Worm (Caenorhabditis elegans): ENCODE data around the gene irg-5.

Gene irg-5

DNA sequence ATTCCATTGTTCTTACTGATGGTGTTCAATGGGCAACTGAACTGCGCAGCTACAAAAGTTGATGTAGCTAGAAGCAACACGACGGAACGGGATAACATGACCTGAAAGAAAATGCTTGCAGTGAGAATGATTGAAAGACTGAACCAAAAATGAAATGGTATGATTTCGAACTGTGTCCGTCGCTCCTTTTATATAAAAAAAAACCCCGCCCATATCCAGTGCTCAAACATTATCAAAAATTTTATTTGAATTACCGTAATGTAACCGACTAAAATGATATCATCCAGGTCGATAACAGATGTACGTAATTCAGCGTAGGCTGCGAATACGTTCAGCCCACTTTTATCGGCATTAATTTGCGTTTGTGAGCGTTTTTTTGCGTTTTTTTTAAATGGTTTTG is at the start of gene irg-5:
irg-5 (minus strand) TSS at position 101 of the 400 bp plus-strand sequence.
- TF ChIP-seq ama-1 (optimal IDR thresholded peaks at IDR 0.05) (no peak), sea-1 (GFP tag; conservative IDR thresholded peaks at IDR 0.05) (no peak), B0310.2 (tag; optimal IDR thresholded peaks at IDR 0.05) (no peak), ceh-36 (tag; optimal IDR thresholded peaks at IDR 0.05) (no peak), pes-1 (GFP tag; IDR thresholded peaks at IDR 0.05) (no peak), tbx-37 (GFP tag; conservative IDR thresholded peaks at IDR 0.05) (no peak), ceh-13 (GFP tag; optimal IDR thresholded peaks at IDR 0.05) (no peak), tra-4 (tag; optimal IDR thresholded peaks at IDR 0.05) (no peak), tbx-11 (GFP tag; IDR thresholded peaks at IDR 0.05) (no peak), hnd-1 (tag; optimal IDR thresholded peaks at IDR 0.05) (no peak), flt-1 (GFP tag; IDR thresholded peaks at IDR 0.05) (no peak), scrt-1 (GFP tag; IDR thresholded peaks at IDR 0.05) (no peak), F13C5.2 (tag; optimal IDR thresholded peaks at IDR 0.05) (no peak)

DNA sequence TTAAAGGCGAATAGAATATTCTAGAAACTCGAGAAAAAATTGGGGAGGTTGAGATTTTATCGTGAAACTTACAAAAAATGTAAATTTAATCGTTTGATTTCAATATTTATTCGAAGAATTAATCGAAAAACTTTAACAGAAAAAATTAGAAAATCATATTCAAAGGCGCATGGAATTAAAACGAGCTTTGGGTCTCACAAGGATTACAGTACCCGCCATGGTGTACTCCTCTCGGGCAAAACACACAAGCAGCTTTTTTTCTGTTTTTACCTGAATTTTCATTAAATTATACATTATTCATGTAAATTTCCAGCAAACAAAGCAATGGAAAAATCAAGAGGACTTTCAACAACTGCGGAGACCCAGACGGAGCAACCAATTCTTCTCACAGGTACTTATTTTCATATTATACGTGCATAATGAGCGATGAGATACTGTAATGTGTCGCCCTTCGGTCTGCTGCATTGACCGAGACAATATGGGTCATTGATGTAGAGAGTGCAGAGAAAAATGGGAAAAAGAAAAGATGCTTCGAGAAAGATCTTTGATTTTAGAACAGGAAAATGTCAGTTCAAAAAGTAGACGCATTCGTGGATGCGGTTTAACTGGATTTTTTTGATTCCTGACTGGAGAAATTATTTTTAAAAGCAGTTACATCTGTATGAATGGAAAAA is 49.1 kb upstream of the irg-5 start, which contains the start of the genes F53C11.4 and F53C11.5:
F53C11.4 (minus strand) TSS at position 128 of the 674 bp plus-strand sequence.
F53C11.5 (plus strand) TSS at position 325 of the 674 bp plus-strand sequence.
- TF ChIP-seq ceh-36 (tag; optimal IDR thresholded peaks at IDR 0.05), result no peak
- TF ChIP-seq hmg-4 (GFP tag; optimal IDR thresholded peaks at IDR 0.05), result no peak
- no peak for TF ChIP-seq flt-1 (GFP tag; IDR thresholded peaks at IDR 0.05)
- no peak for TF ChIP-seq ama-1 (optimal IDR thresholded peaks at IDR 0.05)
- TF ChIP-seq tbx-11 (GFP tag; IDR thresholded peaks at IDR 0.05), result no peak

DNA sequence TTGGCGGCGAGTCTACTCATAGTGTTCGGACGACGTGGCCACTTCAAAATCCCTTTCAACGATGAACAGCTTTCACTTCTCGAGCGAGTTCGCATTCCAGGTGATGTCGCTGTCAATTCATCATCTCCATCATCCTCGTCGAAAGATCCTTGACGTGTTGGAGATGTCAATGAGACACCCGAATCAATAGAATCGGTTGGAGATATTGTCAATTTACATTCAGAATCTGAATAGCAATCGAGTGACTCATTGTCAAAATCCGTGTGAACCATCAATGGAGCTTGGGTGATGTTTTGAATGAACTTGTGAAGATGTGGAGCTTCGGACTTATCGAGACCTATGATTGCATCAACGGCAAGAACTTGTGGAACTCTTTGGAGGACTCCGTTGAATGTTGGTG is 47.5 kb upstream of the irg-5 start:
- no peak for TF ChIP-seq hmg-4 (GFP tag; optimal IDR thresholded peaks at IDR 0.05)
- TF ChIP-seq sea-1 (GFP tag; conservative IDR thresholded peaks at IDR 0.05), result no peak
- no peak for TF ChIP-seq hnd-1 (tag; optimal IDR thresholded peaks at IDR 0.05)
- no peak for TF ChIP-seq tra-4 (tag; optimal IDR thresholded peaks at IDR 0.05)
- TF ChIP-seq tbx-37 (GFP tag; conservative IDR thresholded peaks at IDR 0.05), result no peak
- no peak for TF ChIP-seq pes-1 (GFP tag; IDR thresholded peaks at IDR 0.05)
- TF ChIP-seq flt-1 (GFP tag; IDR thresholded peaks at IDR 0.05), result no peak
- TF ChIP-seq F13C5.2 (tag; optimal IDR thresholded peaks at IDR 0.05), result no peak
- TF ChIP-seq ceh-36 (tag; optimal IDR thresholded peaks at IDR 0.05), result no peak

DNA sequence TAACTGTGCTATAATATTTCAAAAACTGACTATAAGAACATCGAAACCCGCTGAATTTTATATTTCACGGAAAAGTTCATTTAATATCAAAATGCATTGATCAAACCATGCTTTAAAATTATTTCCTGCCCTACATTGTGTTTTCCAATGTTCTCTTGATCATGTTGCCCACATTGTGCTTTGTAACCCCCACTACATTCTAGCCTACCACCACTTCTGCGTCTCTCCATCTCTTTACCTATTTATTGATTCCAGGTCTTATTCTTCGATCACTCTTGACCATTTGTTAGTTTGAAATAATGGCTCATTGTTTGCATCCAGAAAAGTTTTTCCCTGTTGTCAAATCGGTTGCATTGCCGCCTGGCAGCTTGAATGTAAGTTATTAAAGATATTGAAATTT is 43.9 kb upstream of the irg-5 start, which contains the start of gene decr-1.1:
decr-1.1 (plus strand) TSS at position 210 of the 400 bp plus-strand sequence.
- TF ChIP-seq tbx-37 (GFP tag; conservative IDR thresholded peaks at IDR 0.05) (no peak), ceh-13 (GFP tag; optimal IDR thresholded peaks at IDR 0.05) (no peak), scrt-1 (GFP tag; IDR thresholded peaks at IDR 0.05) (no peak), ceh-36 (tag; optimal IDR thresholded peaks at IDR 0.05) (no peak), sea-1 (GFP tag; conservative IDR thresholded peaks at IDR 0.05) (no peak), tra-4 (tag; optimal IDR thresholded peaks at IDR 0.05) (no peak), F13C5.2 (tag; optimal IDR thresholded peaks at IDR 0.05) (no peak), flt-1 (GFP tag; IDR thresholded peaks at IDR 0.05) (no peak)

DNA sequence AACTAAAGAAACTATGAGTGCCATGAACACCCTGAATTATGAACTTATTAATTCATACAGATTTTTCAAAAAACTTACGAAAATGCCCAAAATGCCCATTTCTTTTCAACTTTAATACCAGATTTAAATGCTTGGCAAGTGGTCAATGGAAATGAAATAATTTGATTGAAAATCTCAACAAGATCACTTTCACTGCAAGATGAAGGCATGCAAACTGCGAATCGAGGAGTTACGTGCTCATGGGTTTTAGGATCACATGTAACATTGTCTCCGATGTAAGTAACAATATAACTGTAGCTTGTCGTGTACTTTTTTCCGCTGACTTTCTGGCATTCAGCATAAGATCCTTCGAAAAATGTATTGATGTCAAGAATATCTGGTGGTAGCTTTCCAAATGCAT is 42.6 kb upstream of the irg-5 start:
- TF ChIP-seq hmbx-1 (tag; optimal IDR thresholded peaks at IDR 0.05) (no peak), flt-1 (GFP tag; IDR thresholded peaks at IDR 0.05) (no peak), tbx-37 (GFP tag; conservative IDR thresholded peaks at IDR 0.05) (no peak), hmg-4 (GFP tag; optimal IDR thresholded peaks at IDR 0.05) (no peak), tbx-11 (GFP tag; IDR thresholded peaks at IDR 0.05) (no peak)

DNA sequence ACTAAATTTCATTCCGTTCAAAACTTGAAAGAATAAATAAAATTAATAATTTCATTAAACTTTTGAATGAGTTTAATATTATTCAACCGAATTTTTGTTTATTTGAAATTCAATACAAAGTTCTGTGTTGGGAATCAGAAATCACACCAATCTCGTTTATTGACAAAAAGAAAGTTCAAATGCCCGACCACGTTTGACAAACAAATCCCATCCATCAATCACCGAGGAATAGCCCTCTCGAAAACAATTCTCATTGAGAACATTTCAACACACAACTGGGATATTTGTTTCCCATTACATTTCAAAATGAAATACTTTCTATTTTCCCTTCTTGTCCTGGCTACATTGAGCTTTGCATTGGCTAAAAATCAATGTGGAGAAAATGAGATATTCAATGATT is 39.6 kb upstream of the irg-5 start, which contains the start of gene F53C11.9:
F53C11.9 (plus strand) TSS at position 159 of the 400 bp plus-strand sequence.
- TF ChIP-seq hmbx-1 (tag; optimal IDR thresholded peaks at IDR 0.05), result no peak

DNA sequence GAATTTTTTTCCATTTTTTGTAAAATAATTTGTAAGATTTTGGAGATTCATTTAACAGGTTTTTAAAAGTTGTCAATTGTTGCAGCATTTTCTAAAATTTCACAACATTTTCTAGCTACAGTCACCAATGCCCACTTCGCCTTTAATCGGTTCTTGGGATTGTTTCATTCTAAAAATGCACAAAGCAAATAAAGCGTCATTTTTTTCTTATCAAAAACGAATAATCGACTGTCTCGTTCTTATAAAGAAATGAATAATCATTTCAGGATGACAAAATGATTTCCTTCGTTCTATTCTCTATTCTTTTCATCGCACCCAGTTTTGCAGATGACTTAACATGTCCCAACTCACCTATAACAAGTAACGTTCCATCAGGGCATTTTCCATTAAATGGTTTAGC is 37.3 kb upstream of the irg-5 start, which contains the start of gene F53C11.1:
F53C11.1 (plus strand) TSS at position 268 of the 400 bp plus-strand sequence.
- no peak for TF ChIP-seq hmg-4 (GFP tag; optimal IDR thresholded peaks at IDR 0.05)

DNA sequence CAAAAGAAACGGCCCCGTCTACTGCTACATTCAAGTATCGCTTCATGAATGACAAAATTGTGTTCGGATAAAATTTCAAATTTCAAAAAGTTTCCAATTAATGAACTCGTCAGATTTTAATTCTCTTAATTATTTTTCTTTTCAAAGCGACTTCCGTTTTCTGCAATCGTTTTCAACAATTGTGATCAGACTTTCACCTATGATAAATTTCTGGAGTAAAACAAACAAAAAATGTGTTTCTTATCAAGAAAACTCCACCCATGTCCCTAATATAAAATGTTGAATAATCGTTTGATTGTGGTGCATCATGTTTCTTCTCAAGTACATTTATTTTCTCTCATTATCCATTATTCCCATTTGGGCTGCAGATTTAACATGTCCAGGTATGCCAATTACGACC is 32.9 kb upstream of the irg-5 start, which contains the start of gene F20G2.5:
F20G2.5 (plus strand) TSS at position 301 of the 400 bp plus-strand sequence.
- no peak for TF ChIP-seq aly-1 (tag; optimal IDR thresholded peaks at IDR 0.05)
- TF ChIP-seq hmbx-1 (tag; optimal IDR thresholded peaks at IDR 0.05), result no peak
- no peak for TF ChIP-seq ama-1 (optimal IDR thresholded peaks at IDR 0.05)
- TF ChIP-seq pes-1 (GFP tag; IDR thresholded peaks at IDR 0.05), result no peak
- no peak for TF ChIP-seq tbx-11 (GFP tag; IDR thresholded peaks at IDR 0.05)
- no peak for TF ChIP-seq scrt-1 (GFP tag; IDR thresholded peaks at IDR 0.05)
- no peak for TF ChIP-seq hnd-1 (tag; optimal IDR thresholded peaks at IDR 0.05)
- no peak for TF ChIP-seq hmg-4 (GFP tag; optimal IDR thresholded peaks at IDR 0.05)
- no peak for TF ChIP-seq F13C5.2 (tag; optimal IDR thresholded peaks at IDR 0.05)
- TF ChIP-seq ceh-36 (tag; optimal IDR thresholded peaks at IDR 0.05), result no peak
- TF ChIP-seq tra-4 (tag; optimal IDR thresholded peaks at IDR 0.05), result no peak
- no peak for TF ChIP-seq flt-1 (GFP tag; IDR thresholded peaks at IDR 0.05)

DNA sequence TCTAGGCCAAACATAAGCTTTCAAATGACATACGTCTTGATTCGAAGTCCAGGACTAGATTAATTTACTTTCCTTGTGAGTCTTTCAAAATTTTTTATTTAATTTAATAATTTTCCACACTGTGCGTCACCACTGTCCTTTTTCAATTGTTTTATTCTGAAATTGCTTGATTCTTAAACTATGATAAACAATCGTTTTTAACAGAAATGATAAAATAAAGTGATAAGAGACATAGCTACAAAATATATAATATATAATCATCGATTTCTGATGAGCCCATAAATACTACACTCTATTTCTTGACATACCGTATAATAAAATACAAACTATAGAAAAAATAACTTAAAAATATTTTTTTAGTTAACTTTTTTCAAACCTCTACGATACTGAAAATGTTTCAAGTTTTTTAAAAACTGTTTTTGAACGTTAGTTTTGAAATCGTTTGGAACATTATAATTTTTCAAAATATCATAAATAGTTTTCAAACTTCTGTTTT is 30.7 kb upstream of the irg-5 start, which contains the start of gene nas-24:
nas-24 (plus strand) TSS at position 446 of the 496 bp plus-strand sequence.
- TF ChIP-seq ama-1 (optimal IDR thresholded peaks at IDR 0.05) (no peak), hmbx-1 (tag; optimal IDR thresholded peaks at IDR 0.05) (no peak), flt-1 (GFP tag; IDR thresholded peaks at IDR 0.05) (no peak)

All from whole organism, early embryonic.